Worm (Caenorhabditis elegans): ENCODE measurements around the gene glb-2.

Gene glb-2

ce11 chrIV:7263137-7263536, at the start of gene glb-2:
Gene glb-2 (minus strand): TSS chrIV:7263237.
- TF ChIP-seq dao-5 (tag; optimal IDR thresholded peaks at IDR 0.05) (no peak), W03F9.2 (tag; optimal IDR thresholded peaks at IDR 0.05) (no peak), him-1 (tag; optimal IDR thresholded peaks at IDR 0.05) (no peak)

DNA sequence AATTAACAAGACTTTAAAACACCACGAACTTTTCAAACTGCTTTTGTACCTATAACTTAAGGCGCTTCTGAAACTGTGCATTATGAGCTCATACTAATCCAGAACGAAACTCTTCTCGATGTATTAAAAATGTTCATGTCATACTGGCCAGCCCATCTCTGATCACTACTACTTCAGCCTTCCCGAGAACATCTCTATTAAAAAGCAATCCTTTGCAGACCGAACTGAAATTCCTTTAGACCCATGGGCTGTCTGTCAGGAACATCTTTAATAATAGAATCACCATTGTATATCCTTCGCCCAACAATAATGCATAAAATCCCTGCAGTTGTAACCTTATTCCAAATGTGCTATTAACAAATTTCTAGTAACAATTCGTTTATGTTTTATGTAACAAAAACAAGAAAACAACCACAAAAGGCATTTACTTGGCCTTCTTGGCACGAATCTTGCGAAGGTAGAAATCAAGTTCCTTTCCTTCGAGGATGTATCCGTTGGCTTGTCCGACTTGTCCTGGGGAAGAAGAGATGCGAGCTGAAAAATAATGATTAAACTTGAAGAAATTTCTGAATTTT, 49.7 kb upstream of the glb-2 start:
- TF ChIP-seq him-1 (tag; optimal IDR thresholded peaks at IDR 0.05) (no peak), dao-5 (tag; optimal IDR thresholded peaks at IDR 0.05) (no peak), W03F9.2 (tag; optimal IDR thresholded peaks at IDR 0.05) (no peak)

ce11 chrIV:7310842-7311241, 47.8 kb upstream of the glb-2 start:
- TF ChIP-seq W03F9.2 (tag; optimal IDR thresholded peaks at IDR 0.05), result no peak
- TF ChIP-seq dao-5 (tag; optimal IDR thresholded peaks at IDR 0.05), result no peak
- TF ChIP-seq him-1 (tag; optimal IDR thresholded peaks at IDR 0.05), result no peak

ce11 chrIV:7310410-7310809, 47.4 kb upstream of the glb-2 start, which contains the start of gene grl-4:
Gene grl-4 (minus strand): TSS chrIV:7310760.
- no peak for TF ChIP-seq W03F9.2 (tag; optimal IDR thresholded peaks at IDR 0.05)
- no peak for TF ChIP-seq dao-5 (tag; optimal IDR thresholded peaks at IDR 0.05)
- TF ChIP-seq him-1 (tag; optimal IDR thresholded peaks at IDR 0.05), result no peak

- no peak for TF ChIP-seq dao-5 (tag; optimal IDR thresholded peaks at IDR 0.05)
- TF ChIP-seq him-1 (tag; optimal IDR thresholded peaks at IDR 0.05), result no peak
- no peak for TF ChIP-seq W03F9.2 (tag; optimal IDR thresholded peaks at IDR 0.05)
These were observed 46.6 kb upstream of the glb-2 start for ce11 chrIV:7309678-7310077.

- no peak for TF ChIP-seq dao-5 (tag; optimal IDR thresholded peaks at IDR 0.05)
- no peak for TF ChIP-seq him-1 (tag; optimal IDR thresholded peaks at IDR 0.05)
- TF ChIP-seq W03F9.2 (tag; optimal IDR thresholded peaks at IDR 0.05), result no peak
These were observed 45.9 kb upstream of the glb-2 start, which contains the start of gene F42C5.6 for ce11 chrIV:7308974-7309373. Gene F42C5.6 (minus strand): TSS chrIV:7309074.

- TF ChIP-seq him-1 (tag; optimal IDR thresholded peaks at IDR 0.05), result no peak
- no peak for TF ChIP-seq W03F9.2 (tag; optimal IDR thresholded peaks at IDR 0.05)
- no peak for TF ChIP-seq dao-5 (tag; optimal IDR thresholded peaks at IDR 0.05)
These were observed 42.3 kb upstream of the glb-2 start, which contains the start of gene npr-27 for ce11 chrIV:7305325-7305724. Gene npr-27 (plus strand): TSS chrIV:7305625.

DNA sequence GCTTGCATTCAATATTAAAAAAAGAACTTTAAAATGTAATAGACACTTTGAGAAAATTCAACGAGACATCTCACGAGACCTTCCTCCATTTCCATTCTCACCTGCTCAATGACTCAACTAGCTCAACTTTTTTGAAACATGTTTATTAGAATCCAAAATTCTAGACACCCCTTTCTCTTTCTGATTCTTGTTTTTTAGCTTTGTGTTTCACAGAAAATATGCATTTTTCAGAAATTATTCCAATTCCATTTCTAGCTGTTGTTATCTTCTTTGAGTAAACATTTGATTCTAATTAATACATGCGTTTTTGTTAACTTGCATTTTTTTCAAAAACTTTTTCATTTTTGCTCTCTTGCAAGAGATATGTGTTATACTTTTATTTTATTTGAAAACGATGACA, 38.4 kb upstream of the glb-2 start:
- TF ChIP-seq dao-5 (tag; optimal IDR thresholded peaks at IDR 0.05) (no peak), him-1 (tag; optimal IDR thresholded peaks at IDR 0.05) (no peak), W03F9.2 (tag; optimal IDR thresholded peaks at IDR 0.05) (no peak)

- TF ChIP-seq dao-5 (tag; optimal IDR thresholded peaks at IDR 0.05) (no peak), W03F9.2 (tag; optimal IDR thresholded peaks at IDR 0.05) (no peak), him-1 (tag; optimal IDR thresholded peaks at IDR 0.05) (no peak)
These were observed 31.1 kb upstream of the glb-2 start, which contains the start of gene F42C5.5 for ce11 chrIV:7294121-7294520. Gene F42C5.5 (minus strand): TSS chrIV:7294221.

DNA sequence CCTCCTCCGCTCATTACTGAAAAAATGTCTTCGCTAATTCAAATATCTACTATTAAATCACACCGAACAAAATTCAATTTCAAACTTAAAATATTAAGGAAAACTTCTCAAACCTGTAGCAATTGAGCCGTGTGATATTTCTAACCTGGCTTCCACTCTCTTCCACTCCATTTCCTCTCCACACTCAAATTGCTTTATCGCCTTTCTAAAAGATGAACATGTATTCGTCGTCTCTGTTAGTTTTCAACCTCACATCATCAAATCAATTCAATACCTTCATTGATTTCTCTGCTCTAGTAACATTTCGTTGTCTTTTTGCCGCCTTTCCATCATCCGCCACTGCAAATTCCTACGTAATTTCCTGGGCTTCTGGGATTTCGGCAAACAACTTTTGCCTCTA, 28.9 kb upstream of the glb-2 start, which contains the start of gene F42C5.4:
Gene F42C5.4 (minus strand): TSS at position 171 of the 400 bp plus-strand sequence.
- no peak for TF ChIP-seq dao-5 (tag; optimal IDR thresholded peaks at IDR 0.05)
- TF ChIP-seq W03F9.2 (tag; optimal IDR thresholded peaks at IDR 0.05), result no peak
- TF ChIP-seq him-1 (tag; optimal IDR thresholded peaks at IDR 0.05), result no peak

DNA sequence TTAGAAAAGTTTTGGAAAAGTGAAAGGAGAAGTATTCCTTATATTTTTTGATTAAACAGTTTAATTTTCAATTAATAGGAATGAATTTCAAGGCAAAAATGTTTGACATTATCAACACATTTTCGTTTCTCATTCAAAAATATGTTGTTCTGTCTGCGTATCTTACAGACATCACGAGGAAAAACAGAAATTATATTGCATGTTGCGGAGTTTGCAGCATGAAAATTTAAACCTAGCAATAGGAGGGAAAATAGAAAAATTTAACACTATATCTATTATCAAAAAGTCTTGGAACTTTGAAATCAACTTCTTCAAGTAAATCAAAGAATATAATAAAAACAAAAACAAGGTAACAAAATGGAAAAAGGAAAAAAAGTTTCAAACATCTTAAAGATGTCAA, 28.0 kb upstream of the glb-2 start:
- no peak for TF ChIP-seq dao-5 (tag; optimal IDR thresholded peaks at IDR 0.05)
- no peak for TF ChIP-seq him-1 (tag; optimal IDR thresholded peaks at IDR 0.05)
- no peak for TF ChIP-seq W03F9.2 (tag; optimal IDR thresholded peaks at IDR 0.05)

- no peak for TF ChIP-seq dao-5 (tag; optimal IDR thresholded peaks at IDR 0.05)
- no peak for TF ChIP-seq him-1 (tag; optimal IDR thresholded peaks at IDR 0.05)
- no peak for TF ChIP-seq W03F9.2 (tag; optimal IDR thresholded peaks at IDR 0.05)
These were observed 24.4 kb upstream of the glb-2 start, which contains the start of gene F42C5.3 for ce11 chrIV:7287474-7287873. Gene F42C5.3 (minus strand): TSS chrIV:7287574.

ce11 chrIV:7285839-7286238, 22.8 kb upstream of the glb-2 start, which contains the start of gene C06E4.8:
Gene C06E4.8 (minus strand): TSS chrIV:7285875.
- TF ChIP-seq W03F9.2 (tag; optimal IDR thresholded peaks at IDR 0.05) (no peak), him-1 (tag; optimal IDR thresholded peaks at IDR 0.05) (no peak)

DNA sequence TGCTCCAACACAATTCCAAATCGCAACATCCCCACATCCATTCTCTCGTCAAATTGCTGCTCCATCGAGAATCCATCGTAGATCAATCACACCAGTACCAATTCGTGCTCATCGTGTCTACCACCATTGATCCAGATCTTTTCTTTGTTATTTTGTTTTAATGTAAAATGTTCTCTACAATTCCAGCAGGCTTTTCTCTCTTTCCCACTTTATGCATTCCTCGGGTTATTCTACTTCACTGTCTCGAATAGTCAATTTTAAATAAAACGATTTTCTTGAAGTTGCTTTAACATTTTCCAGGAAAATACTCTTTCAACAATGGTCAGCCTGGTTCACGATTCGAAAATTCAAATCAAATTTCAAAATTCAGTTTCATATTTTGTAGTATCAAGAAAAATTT, 19.9 kb upstream of the glb-2 start, which contains the start of gene C06E4.1:
Gene C06E4.1 (plus strand): TSS at position 301 of the 400 bp plus-strand sequence.
- TF ChIP-seq dao-5 (tag; optimal IDR thresholded peaks at IDR 0.05) (no peak), W03F9.2 (tag; optimal IDR thresholded peaks at IDR 0.05) (no peak), him-1 (tag; optimal IDR thresholded peaks at IDR 0.05) (no peak)

DNA sequence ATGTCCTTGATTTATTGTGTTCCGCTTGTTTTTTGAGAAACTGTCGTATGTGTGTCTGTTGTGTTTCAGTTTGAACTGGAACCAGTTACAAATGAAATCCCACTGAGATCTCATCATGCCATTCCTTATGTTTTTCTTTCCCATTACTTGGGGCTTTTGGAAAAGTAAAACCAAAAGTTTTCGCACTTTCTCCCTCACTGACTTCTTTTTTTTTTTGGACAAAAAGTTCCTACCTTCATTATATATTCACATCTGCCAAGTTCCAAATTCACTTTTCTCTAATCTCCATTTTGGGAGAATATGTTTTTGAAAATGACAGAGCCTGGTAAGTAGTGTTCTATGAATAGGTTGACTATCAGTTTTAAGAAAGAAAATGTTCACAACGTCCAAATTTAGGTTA, 13.6 kb upstream of the glb-2 start, which contains the start of gene C06E4.2:
Gene C06E4.2 (plus strand): TSS at position 301 of the 400 bp plus-strand sequence.
- TF ChIP-seq dao-5 (tag; optimal IDR thresholded peaks at IDR 0.05) (no peak), W03F9.2 (tag; optimal IDR thresholded peaks at IDR 0.05) (no peak), him-1 (tag; optimal IDR thresholded peaks at IDR 0.05) (no peak)

Measured in whole organism, L4/young adult.